Worm (Caenorhabditis elegans): ENCODE results near the gene ceh-84.

DNA sequence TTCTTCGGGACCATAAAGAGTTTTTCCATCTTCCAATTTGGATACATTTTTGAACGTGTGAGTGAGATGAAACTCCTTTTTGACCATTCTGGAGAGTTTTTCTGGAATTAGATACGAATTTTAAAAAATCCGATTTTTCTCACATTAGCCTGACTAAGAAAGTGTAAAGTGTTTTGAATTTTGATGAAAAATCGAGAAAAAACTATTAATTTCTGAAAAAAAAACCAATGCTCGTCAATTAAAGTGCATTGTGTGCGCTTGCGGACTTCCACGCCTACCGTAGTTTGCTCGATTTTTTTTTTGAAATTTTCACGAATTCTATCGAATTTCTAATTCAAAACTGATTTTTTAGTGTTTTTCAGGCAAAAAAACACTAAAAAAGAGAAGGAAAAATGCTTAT is 28.1 kb upstream of the ceh-84 start, which contains the start of gene bath-1:
- TF ChIP-seq unc-62 (GFP tag; optimal IDR thresholded peaks at IDR 0.05 in 1 of 2) (no peak), unc-62 (tag; optimal IDR thresholded peaks at IDR 0.05) (no peak), F44E2.7 (GFP tag; IDR thresholded peaks at IDR 0.05) (no peak), F26F4.8 (GFP tag; conservative IDR thresholded peaks at IDR 0.05) (no peak), dpl-1 (GFP tag; optimal IDR thresholded peaks at IDR 0.05) (no peak), nhr-77 (tag; optimal IDR thresholded peaks at IDR 0.05) (no peak), nhr-28 (tag; optimal IDR thresholded peaks at IDR 0.05) (no peak), nhr-11 (tag; optimal IDR thresholded peaks at IDR 0.05) (no peak), Y48G9A.11 (GFP tag; IDR thresholded peaks at IDR 0.05) (no peak), aly-2 (tag; optimal IDR thresholded peaks at IDR 0.05) (no peak), gei-8 (GFP tag; optimal IDR thresholded peaks at IDR 0.05) (no peak), lsy-2 (tag; optimal IDR thresholded peaks at IDR 0.05) (no peak), pqm-1 (tag; optimal IDR thresholded peaks at IDR 0.05) (no peak), ces-1 (GFP tag; optimal IDR thresholded peaks at IDR 0.05) (no peak), ceh-82 (tag; optimal IDR thresholded peaks at IDR 0.05) (no peak)
